Worm (Caenorhabditis elegans) whole organism, midembryonic: Measurements from ENCODE around the gene T22B2.1.

Experiments used
- T22C8.4 ChIP-seq: fragments of 200-800 bp; sonication (Bioruptor generic); IDR thresholded peaks from 2 replicates; pipeline ENCODE4 v1.3.6; 2022; ENCODE audit warnings: missing genetic modification characterization, missing compliant biosample characterization
- cog-1 ChIP-seq: sonication (generic microtip); optimal IDR thresholded peaks from 2 replicates; lab custom pipeline; 2016; ENCODE audit warnings: missing genetic modification characterization, missing compliant biosample characterization
- flt-1 ChIP-seq: fragments of 200-800 bp; sonication (Bioruptor generic); IDR thresholded peaks from 2 replicates; pipeline ENCODE4 v1.3.6; 2022; ENCODE audit warnings: missing genetic modification characterization, missing compliant biosample characterization
- klf-2 ChIP-seq: fragments of 200-800 bp; sonication (Bioruptor generic); conservative IDR thresholded peaks from 2 replicates; pipeline ENCODE4 v1.3.6; 2022; ENCODE audit warnings: missing genetic modification reagents, missing genetic modification characterization, missing compliant biosample characterization
- med-1 ChIP-seq: sonication (generic microtip); optimal IDR thresholded peaks from 2 replicates; lab custom pipeline; 2017; ENCODE audit warnings: missing genetic modification characterization, mild to moderate bottlenecking, missing compliant biosample characterization, antibody characterized with exemption, missing genetic modification reagents; ENCODE audit not compliant: insufficient read depth
- ref-1 ChIP-seq: fragments of 200-800 bp; sonication (Bioruptor generic); conservative IDR thresholded peaks from 2 replicates; pipeline ENCODE4 v1.3.6; 2022; ENCODE audit warnings: missing genetic modification reagents, missing genetic modification characterization, missing compliant biosample characterization
- tab-1 ChIP-seq: fragments of 200-800 bp; sonication (Bioruptor generic); IDR thresholded peaks from 2 replicates; pipeline ENCODE4 v1.3.6; 2022; ENCODE audit warnings: missing genetic modification characterization, missing compliant biosample characterization
- ztf-23 ChIP-seq: fragments of 200-800 bp; sonication (Bioruptor generic); IDR thresholded peaks from 2 replicates; pipeline ENCODE4 v1.3.6; 2022; ENCODE audit warnings: missing genetic modification reagents, missing genetic modification characterization, missing compliant biosample characterization
- ztf-29 ChIP-seq: fragments of 200-800 bp; sonication (Bioruptor generic); IDR thresholded peaks from 2 replicates; pipeline ENCODE4 v1.3.6; 2022; ENCODE audit warnings: missing genetic modification reagents, missing genetic modification characterization, missing compliant biosample characterization

Gene T22B2.1

ce11 chrX:3949763-3950162, 23.9 kb downstream of the T22B2.1 start:
- TF ChIP-seq T22C8.4 (GFP tag; lab: Robert Waterston, UW) (no peak), tab-1 (GFP tag; lab: Robert Waterston, UW) (no peak), ref-1 (GFP tag; lab: Robert Waterston, UW) (no peak), med-1 (no peak), ztf-29 (no peak), ztf-23 (GFP tag; lab: Robert Waterston, UW) (no peak), flt-1 (no peak)

DNA sequence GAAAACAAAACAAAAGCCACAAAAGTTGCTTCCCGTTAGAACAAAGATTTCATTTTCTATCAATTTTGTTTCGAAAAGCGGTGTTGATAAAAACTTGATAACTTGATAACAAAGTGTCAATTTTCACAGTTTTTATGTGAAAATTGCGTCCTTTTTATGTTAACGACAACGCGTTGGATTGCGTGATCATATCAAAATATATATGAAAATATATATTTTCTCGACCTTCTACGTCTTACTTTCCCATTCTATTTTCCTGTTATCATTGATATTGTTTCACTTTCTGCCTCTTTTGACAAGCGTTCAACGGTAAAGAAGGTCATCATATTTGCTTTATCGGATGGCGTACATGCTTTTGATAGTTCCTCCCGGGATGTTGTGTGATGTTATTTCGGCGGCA, 26.9 kb downstream of the T22B2.1 start:
- no peak for TF ChIP-seq ztf-29
- no peak for TF ChIP-seq klf-2 (GFP tag; lab: Robert Waterston, UW)
- no peak for TF ChIP-seq cog-1
- no peak for TF ChIP-seq tab-1 (GFP tag; lab: Robert Waterston, UW)
- TF ChIP-seq flt-1 = no peak
- TF ChIP-seq ref-1 (GFP tag; lab: Robert Waterston, UW) = no peak
- no peak for TF ChIP-seq med-1
- TF ChIP-seq ztf-23 (GFP tag; lab: Robert Waterston, UW) = no peak
- no peak for TF ChIP-seq T22C8.4 (GFP tag; lab: Robert Waterston, UW)

DNA sequence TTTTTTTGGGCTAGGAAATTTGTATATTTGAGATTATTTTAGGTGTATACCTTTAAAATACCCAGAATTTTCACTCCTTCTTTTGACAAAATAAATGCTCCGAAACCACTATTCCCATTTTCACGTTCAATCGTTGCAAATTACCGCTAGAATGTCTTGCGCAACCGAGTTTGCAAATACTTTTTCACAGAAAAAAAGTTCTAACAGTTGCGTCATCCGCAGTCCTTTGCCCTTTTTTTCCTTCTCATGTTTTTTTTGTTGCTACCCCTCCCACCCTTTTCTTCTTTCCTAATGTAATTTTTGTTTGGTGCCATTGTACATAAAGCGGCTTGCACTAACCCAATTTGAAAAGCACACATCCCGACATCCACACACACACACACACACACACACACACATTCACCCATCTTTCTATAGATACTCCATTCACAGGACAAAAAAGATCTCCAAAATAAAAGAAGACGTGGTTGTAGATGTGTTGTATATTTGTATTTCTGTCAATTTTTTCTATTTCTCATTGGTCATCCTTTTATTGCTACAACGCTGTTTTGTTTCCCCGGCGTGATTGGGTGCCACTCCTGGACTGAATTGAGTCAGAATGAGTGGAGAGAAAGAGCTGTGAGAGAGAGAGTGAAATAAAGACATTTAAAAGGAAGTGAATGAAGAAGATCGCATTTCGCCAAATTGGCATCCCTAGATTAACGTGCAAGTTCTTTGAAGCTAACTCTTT, 31.8 kb downstream of the T22B2.1 start:
- TF ChIP-seq ref-1 (GFP tag; lab: Robert Waterston, UW) = no peak
- no peak for TF ChIP-seq tab-1 (GFP tag; lab: Robert Waterston, UW)
- TF ChIP-seq med-1 = no peak

- no peak for TF ChIP-seq cog-1
- no peak for TF ChIP-seq T22C8.4 (GFP tag; lab: Robert Waterston, UW)
- TF ChIP-seq med-1 = no peak
- TF ChIP-seq ztf-23 (GFP tag; lab: Robert Waterston, UW) = no peak
- TF ChIP-seq flt-1 = no peak
- no peak for TF ChIP-seq tab-1 (GFP tag; lab: Robert Waterston, UW)
- no peak for TF ChIP-seq klf-2 (GFP tag; lab: Robert Waterston, UW)
- TF ChIP-seq ref-1 (GFP tag; lab: Robert Waterston, UW) = no peak
Measured at ce11 chrX:3958252-3958651, 32.4 kb downstream of the T22B2.1 start, which contains the start of gene lin-18. Gene lin-18, plus strand, starts transcription at chrX:3958552.

DNA sequence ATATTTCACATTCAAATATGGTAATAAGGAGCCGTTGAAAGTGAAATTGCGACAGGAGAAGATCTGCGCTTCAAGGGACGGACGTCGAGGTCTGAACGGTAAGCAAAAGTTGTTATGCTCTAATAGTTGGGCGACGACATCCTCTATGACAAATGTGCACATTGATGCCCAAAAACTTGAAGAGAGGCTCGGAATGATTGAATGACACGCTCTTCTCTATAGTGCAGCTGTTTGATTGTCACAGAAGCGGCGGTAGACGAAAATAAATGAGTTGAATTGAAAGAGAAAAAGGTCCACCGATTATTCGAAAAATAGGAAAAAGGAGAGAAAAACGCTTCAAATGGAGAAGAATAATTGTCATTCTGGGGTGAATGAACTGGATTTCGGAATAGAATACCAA, 33.3 kb downstream of the T22B2.1 start:
- no peak for TF ChIP-seq ref-1 (GFP tag; lab: Robert Waterston, UW)
- TF ChIP-seq ztf-23 (GFP tag; lab: Robert Waterston, UW) = no peak
- no peak for TF ChIP-seq cog-1
- TF ChIP-seq klf-2 (GFP tag; lab: Robert Waterston, UW) = no peak
- no peak for TF ChIP-seq flt-1
- no peak for TF ChIP-seq tab-1 (GFP tag; lab: Robert Waterston, UW)
- no peak for TF ChIP-seq ztf-29
- no peak for TF ChIP-seq med-1
- TF ChIP-seq T22C8.4 (GFP tag; lab: Robert Waterston, UW) = no peak

DNA sequence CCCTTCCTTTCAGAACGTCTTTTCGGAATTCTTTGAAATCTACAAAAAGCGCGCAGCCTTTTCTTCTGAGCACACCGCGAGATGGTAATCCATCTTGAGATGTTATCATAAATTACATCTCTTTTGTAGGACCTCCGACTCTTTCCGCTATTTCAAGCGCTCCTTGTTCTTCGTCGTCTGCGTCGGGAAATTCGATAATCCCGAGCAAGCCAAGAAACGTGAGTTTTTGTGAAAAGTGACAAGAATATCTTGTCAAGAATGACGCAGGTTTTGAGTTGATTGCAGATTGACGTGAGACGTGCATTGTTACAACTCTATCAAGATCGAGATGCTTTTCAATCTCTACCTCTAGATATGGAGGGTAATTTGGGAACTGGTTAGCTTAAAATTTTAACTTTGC, 34.5 kb downstream of the T22B2.1 start:
- TF ChIP-seq ztf-23 (GFP tag; lab: Robert Waterston, UW) = no peak
- TF ChIP-seq klf-2 (GFP tag; lab: Robert Waterston, UW) = no peak
- no peak for TF ChIP-seq ztf-29
- no peak for TF ChIP-seq cog-1
- TF ChIP-seq tab-1 (GFP tag; lab: Robert Waterston, UW) = no peak

DNA sequence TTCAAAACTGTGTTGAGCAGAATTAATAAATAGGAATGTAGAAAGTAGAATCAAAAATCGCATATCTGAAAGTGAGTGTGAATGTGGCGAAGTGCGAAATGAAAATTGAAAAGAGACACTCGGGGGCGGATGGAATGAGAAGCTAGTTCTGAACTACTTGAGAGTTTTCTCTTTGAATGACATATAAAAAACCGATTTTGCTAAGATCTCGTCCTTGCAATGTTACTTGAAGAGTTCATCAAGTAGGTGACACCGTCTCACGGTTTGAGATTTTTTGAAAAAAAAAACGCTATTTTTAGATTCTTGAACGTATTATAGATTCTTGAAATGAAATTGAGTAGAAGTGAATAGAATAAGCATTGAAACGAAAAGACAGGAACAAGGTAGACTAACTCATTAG, 40.5 kb downstream of the T22B2.1 start, which contains the start of gene C16B8.2:
Gene C16B8.2 (minus strand): TSS at position 101 of the 400 bp plus-strand sequence.
- no peak for TF ChIP-seq cog-1

- no peak for TF ChIP-seq T22C8.4 (GFP tag; lab: Robert Waterston, UW)
- no peak for TF ChIP-seq tab-1 (GFP tag; lab: Robert Waterston, UW)
- TF ChIP-seq ztf-29 = no peak
- TF ChIP-seq ztf-23 (GFP tag; lab: Robert Waterston, UW) = no peak
- no peak for TF ChIP-seq med-1
- no peak for TF ChIP-seq cog-1
- no peak for TF ChIP-seq klf-2 (GFP tag; lab: Robert Waterston, UW)
- no peak for TF ChIP-seq ref-1 (GFP tag; lab: Robert Waterston, UW)
- TF ChIP-seq flt-1 = no peak
Measured at ce11 chrX:3968209-3968960, 42.5 kb downstream of the T22B2.1 start, which contains the start of gene C16B8.3. Gene C16B8.3, minus strand, starts transcription at chrX:3968634.

- TF ChIP-seq T22C8.4 (GFP tag; lab: Robert Waterston, UW) (peak; percentile 79), flt-1 (peak; percentile 92), klf-2 (GFP tag; lab: Robert Waterston, UW) (no peak; the same call in 1 of the 2 replicates), cog-1 (no peak), med-1 (peak; percentile 52), ztf-29 (peak; percentile 84), ztf-23 (GFP tag; lab: Robert Waterston, UW) (peak; percentile 83), ref-1 (GFP tag; lab: Robert Waterston, UW) (peak; percentile 73), tab-1 (GFP tag; lab: Robert Waterston, UW) (peak; percentile 87)
Measured at ce11 chrX:3969353-3969752, 43.5 kb downstream of the T22B2.1 start.

DNA sequence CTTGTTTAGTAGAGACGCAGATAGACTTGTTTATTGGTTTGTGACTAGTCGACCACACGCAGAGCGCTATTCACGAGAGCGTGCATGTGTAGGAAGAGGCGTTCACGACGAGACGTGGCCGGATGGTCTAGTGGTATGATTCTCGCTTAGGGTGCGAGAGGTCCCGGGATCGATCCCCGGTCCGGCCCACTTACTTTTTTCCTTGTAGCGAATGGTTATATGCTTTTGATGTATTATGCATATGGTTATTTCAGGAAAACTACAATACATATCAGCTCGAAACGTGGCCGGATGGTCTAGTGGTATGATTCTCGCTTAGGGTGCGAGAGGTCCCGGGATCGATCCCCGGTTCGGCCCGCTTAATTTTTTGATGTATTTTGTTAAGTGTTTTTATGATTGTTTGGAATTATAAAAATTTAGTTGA, 44.1 kb downstream of the T22B2.1 start:
- TF ChIP-seq ztf-29 = peak; percentile 92
- peak; percentile 98 for TF ChIP-seq flt-1
- peak; percentile 88 for TF ChIP-seq ztf-23 (GFP tag; lab: Robert Waterston, UW)
- peak; percentile 89 for TF ChIP-seq cog-1
- peak; percentile 89 for TF ChIP-seq ref-1 (GFP tag; lab: Robert Waterston, UW)
- peak; percentile 86 for TF ChIP-seq T22C8.4 (GFP tag; lab: Robert Waterston, UW)
- TF ChIP-seq med-1 = peak; percentile 58
- peak; percentile 95 for TF ChIP-seq tab-1 (GFP tag; lab: Robert Waterston, UW)
- peak; percentile 76 for TF ChIP-seq klf-2 (GFP tag; lab: Robert Waterston, UW)
